Worm (Caenorhabditis elegans): ENCODE results near the gene K02A2.5.
"Not testable (repeated sequence)": the region's sequence is repeated elsewhere in the genome, so short reads cannot be mapped to it uniquely, and the experiment has no call there.

Gene K02A2.5

ce11 chrII:7411930-7412329 is at the start of gene K02A2.5:
TSS of gene K02A2.5 (minus strand) at chrII:7412030.
- TF ChIP-seq him-1 (tag; optimal IDR thresholded peaks at IDR 0.05) (no peak), W03F9.2 (tag; optimal IDR thresholded peaks at IDR 0.05) (no peak), dao-5 (tag; optimal IDR thresholded peaks at IDR 0.05) (no peak)

ce11 chrII:7459205-7459604 is 47.4 kb upstream of the K02A2.5 start, which contains the start of gene D1022.2:
TSS of gene D1022.2 (plus strand) at chrII:7459505.
- no peak for TF ChIP-seq W03F9.2 (tag; optimal IDR thresholded peaks at IDR 0.05)
- no peak for TF ChIP-seq dao-5 (tag; optimal IDR thresholded peaks at IDR 0.05)
- TF ChIP-seq him-1 (tag; optimal IDR thresholded peaks at IDR 0.05) = no peak

ce11 chrII:7458706-7459105 is 46.9 kb upstream of the K02A2.5 start, which contains the start of gene D1022.5:
TSS of gene D1022.5 (minus strand) at chrII:7458806.
- TF ChIP-seq him-1 (tag; optimal IDR thresholded peaks at IDR 0.05) = no peak
- no peak for TF ChIP-seq dao-5 (tag; optimal IDR thresholded peaks at IDR 0.05)
- no peak for TF ChIP-seq W03F9.2 (tag; optimal IDR thresholded peaks at IDR 0.05)

ce11 chrII:7457210-7457609 is 45.4 kb upstream of the K02A2.5 start, which contains the start of gene D1022.4:
TSS of gene D1022.4 (minus strand) at chrII:7457292.
- no peak for TF ChIP-seq him-1 (tag; optimal IDR thresholded peaks at IDR 0.05)
- TF ChIP-seq dao-5 (tag; optimal IDR thresholded peaks at IDR 0.05) = no peak
- TF ChIP-seq W03F9.2 (tag; optimal IDR thresholded peaks at IDR 0.05) = no peak

ce11 chrII:7456184-7456583 is 44.4 kb upstream of the K02A2.5 start, which contains the start of gene D1022.3:
TSS of gene D1022.3 (minus strand) at chrII:7456284.
- TF ChIP-seq dao-5 (tag; optimal IDR thresholded peaks at IDR 0.05) (no peak), him-1 (tag; optimal IDR thresholded peaks at IDR 0.05) (no peak), W03F9.2 (tag; optimal IDR thresholded peaks at IDR 0.05) (no peak)

- not testable (repeated sequence) for TF ChIP-seq dao-5, him-1, W03F9.2 (tag; optimal IDR thresholded peaks at IDR 0.05)
Observed at ce11 chrII:7434958-7435357, 23.1 kb upstream of the K02A2.5 start, which contains the start of gene K02A2.1. TSS of gene K02A2.1 (plus strand) at chrII:7435258.

- TF ChIP-seq W03F9.2 (tag; optimal IDR thresholded peaks at IDR 0.05) (no peak), him-1 (tag; optimal IDR thresholded peaks at IDR 0.05) (no peak), dao-5 (tag; optimal IDR thresholded peaks at IDR 0.05) (no peak)
Observed at ce11 chrII:7434182-7434581, 22.4 kb upstream of the K02A2.5 start, which contains the start of gene kcc-3. TSS of gene kcc-3 (minus strand) at chrII:7434282.

- TF ChIP-seq him-1 (tag; optimal IDR thresholded peaks at IDR 0.05) = no peak
- no peak for TF ChIP-seq dao-5 (tag; optimal IDR thresholded peaks at IDR 0.05)
- no peak for TF ChIP-seq W03F9.2 (tag; optimal IDR thresholded peaks at IDR 0.05)
Observed at ce11 chrII:7432327-7432726, 20.5 kb upstream of the K02A2.5 start, which contains the start of gene srd-54. TSS of gene srd-54 (plus strand) at chrII:7432627.

ce11 chrII:7420796-7421386 is 9.1 kb upstream of the K02A2.5 start:
- TF ChIP-seq W03F9.2 (tag; optimal IDR thresholded peaks at IDR 0.05) = no peak
- TF ChIP-seq dao-5 (tag; optimal IDR thresholded peaks at IDR 0.05) = no peak
- no peak for TF ChIP-seq him-1 (tag; optimal IDR thresholded peaks at IDR 0.05)

ce11 chrII:7420157-7420556 is 8.3 kb upstream of the K02A2.5 start:
- no peak for TF ChIP-seq dao-5 (tag; optimal IDR thresholded peaks at IDR 0.05)
- no peak for TF ChIP-seq W03F9.2 (tag; optimal IDR thresholded peaks at IDR 0.05)
- TF ChIP-seq him-1 (tag; optimal IDR thresholded peaks at IDR 0.05) = no peak

ce11 chrII:7419563-7419962 is 7.7 kb upstream of the K02A2.5 start:
- no peak for TF ChIP-seq W03F9.2 (tag; optimal IDR thresholded peaks at IDR 0.05)
- no peak for TF ChIP-seq dao-5 (tag; optimal IDR thresholded peaks at IDR 0.05)
- no peak for TF ChIP-seq him-1 (tag; optimal IDR thresholded peaks at IDR 0.05)

ce11 chrII:7413764-7414163 is 1.9 kb upstream of the K02A2.5 start:
- TF ChIP-seq W03F9.2 (tag; optimal IDR thresholded peaks at IDR 0.05) = no peak
- TF ChIP-seq him-1 (tag; optimal IDR thresholded peaks at IDR 0.05) = no peak
- TF ChIP-seq dao-5 (tag; optimal IDR thresholded peaks at IDR 0.05) = no peak

- no peak for TF ChIP-seq dao-5 (tag; optimal IDR thresholded peaks at IDR 0.05)
- TF ChIP-seq him-1 (tag; optimal IDR thresholded peaks at IDR 0.05) = no peak
- TF ChIP-seq W03F9.2 (tag; optimal IDR thresholded peaks at IDR 0.05) = no peak
Observed at ce11 chrII:7413275-7413674, 1.4 kb upstream of the K02A2.5 start.

ce11 chrII:7408192-7408591 is 3.6 kb downstream of the K02A2.5 start, which contains the start of gene srd-55:
TSS of gene srd-55 (plus strand) at chrII:7408492.
- TF ChIP-seq W03F9.2 (tag; optimal IDR thresholded peaks at IDR 0.05) = no peak
- no peak for TF ChIP-seq dao-5 (tag; optimal IDR thresholded peaks at IDR 0.05)
- TF ChIP-seq him-1 (tag; optimal IDR thresholded peaks at IDR 0.05) = no peak

ce11 chrII:7406438-7406837 is 5.4 kb downstream of the K02A2.5 start:
- TF ChIP-seq dao-5 (tag; optimal IDR thresholded peaks at IDR 0.05) (no peak), him-1 (tag; optimal IDR thresholded peaks at IDR 0.05) (no peak), W03F9.2 (tag; optimal IDR thresholded peaks at IDR 0.05) (no peak)

Measured in whole organism, L4/young adult.